Fruit fly (Drosophila melanogaster) whole organism, adult: ENCODE data around the gene CG13856.

Source experiments
- CG11617 ChIP-seq: fragments of 200-800 bp; sonication (Bioruptor generic); optimal IDR thresholded peaks from 2 replicates; lab custom pipeline; 2017; ENCODE audit warnings: mild to moderate bottlenecking, missing biosample characterization, missing genetic modification reagents, missing genetic modification characterization
- CG12768 ChIP-seq: fragments of 200-800 bp; sonication (Bioruptor generic); optimal IDR thresholded peaks from 2 replicates; lab custom pipeline; 2017; ENCODE audit warnings: missing biosample characterization, missing genetic modification characterization, mild to moderate bottlenecking, moderate library complexity, missing genetic modification reagents
- CG14711 ChIP-seq: fragments of 200-800 bp; sonication (Bioruptor generic); optimal IDR thresholded peaks from 2 replicates; lab custom pipeline; 2018; ENCODE audit warnings: missing biosample characterization, mild to moderate bottlenecking, missing genetic modification characterization, moderate library complexity
- CG1620 ChIP-seq: fragments of 200-800 bp; sonication (Bioruptor generic); optimal IDR thresholded peaks from 2 replicates; lab custom pipeline; 2016; ENCODE audit warnings: missing biosample characterization, missing genetic modification characterization
- CG33017 ChIP-seq: fragments of 200-800 bp; sonication (Bioruptor generic); optimal IDR thresholded peaks from 2 replicates; lab custom pipeline; 2018; ENCODE audit warnings: missing biosample characterization, mild to moderate bottlenecking, missing genetic modification characterization, moderate library complexity
- CG5204 ChIP-seq: fragments of 200-800 bp; sonication (Bioruptor generic); optimal IDR thresholded peaks from 2 replicates; lab custom pipeline; 2016; ENCODE audit warnings: missing biosample characterization, missing genetic modification characterization
- CG7045 ChIP-seq: fragments of 200-800 bp; sonication (Bioruptor generic); optimal IDR thresholded peaks from 2 replicates; lab custom pipeline; 2017; ENCODE audit warnings: missing biosample characterization, mild to moderate bottlenecking, missing genetic modification characterization
- CG7101 ChIP-seq: fragments of 200-800 bp; sonication (Bioruptor generic); optimal IDR thresholded peaks from 2 replicates; lab custom pipeline; 2018; ENCODE audit warnings: missing biosample characterization, mild to moderate bottlenecking, missing genetic modification characterization, moderate library complexity
- Clk ChIP-seq: fragments of 200-800 bp; sonication (Bioruptor generic); optimal IDR thresholded peaks from 2 replicates; lab custom pipeline; 2017; ENCODE audit warnings: missing biosample characterization, missing genetic modification characterization
- Crg-1 ChIP-seq: fragments of 200-800 bp; sonication (Bioruptor generic); optimal IDR thresholded peaks from 2 replicates; lab custom pipeline; 2016; ENCODE audit warnings: missing biosample characterization, missing genetic modification characterization
- Hr96 ChIP-seq: fragments of 200-800 bp; sonication (Bioruptor generic); optimal IDR thresholded peaks from 2 replicates; lab custom pipeline; 2016; ENCODE audit warnings: missing biosample characterization, missing genetic modification characterization
- Mnt ChIP-seq: fragments of 200-800 bp; sonication (Bioruptor generic); optimal IDR thresholded peaks from 2 replicates; lab custom pipeline; 2016; ENCODE audit warnings: missing biosample characterization, mild to moderate bottlenecking, missing genetic modification characterization
- bab1 ChIP-seq: fragments of 200-800 bp; sonication (Bioruptor generic); optimal IDR thresholded peaks from 3 replicates; lab custom pipeline; 2019; ENCODE audit warnings: missing biosample characterization, mild to moderate bottlenecking, missing genetic modification characterization, moderate library complexity
- cic ChIP-seq: fragments of 200-800 bp; sonication (Bioruptor generic); optimal IDR thresholded peaks from 2 replicates; lab custom pipeline; 2017; ENCODE audit warnings: missing biosample characterization, mild to moderate bottlenecking, missing genetic modification characterization, moderate library complexity
- cnc ChIP-seq, 2 experiments: fragments of >200 bp; optimal IDR thresholded peaks; 2 replicates each; lab custom pipeline; 2017
- kay ChIP-seq: fragments of 200-800 bp; sonication (Bioruptor generic); peaks from one replicate; lab custom pipeline; 2016; ENCODE audit warnings: missing biosample characterization, missing genetic modification characterization, borderline replicate concordance
- ovo ChIP-seq: fragments of 200-800 bp; sonication (Bioruptor generic); optimal IDR thresholded peaks from 2 replicates; lab custom pipeline; 2016; ENCODE audit warnings: missing biosample characterization, missing genetic modification characterization
- pad ChIP-seq: fragments of 200-800 bp; sonication (Bioruptor generic); optimal IDR thresholded peaks from 3 replicates; lab custom pipeline; 2017; ENCODE audit warnings: missing biosample characterization, missing genetic modification characterization, mild to moderate bottlenecking, moderate library complexity, missing genetic modification reagents
- tj ChIP-seq: fragments of 200-800 bp; sonication (Bioruptor generic); optimal IDR thresholded peaks from 3 replicates; lab custom pipeline; 2017; ENCODE audit warnings: missing biosample characterization, mild to moderate bottlenecking, missing genetic modification characterization, moderate library complexity
- toe ChIP-seq: fragments of 200-800 bp; sonication (Bioruptor generic); optimal IDR thresholded peaks from 2 replicates; lab custom pipeline; 2016; ENCODE audit warnings: missing biosample characterization, missing genetic modification characterization

CG13856 gene

dm6 chr3R:22375674-22376073 lies 26.8 kb upstream of the CG13856 start, which contains the start of gene CG18596:
Gene CG18596 (plus strand): TSS chr3R:22375923.
- TF ChIP-seq Mnt (GFP tag; lab: Kevin White, UChicago) (no peak), CG11617 (GFP tag; lab: Kevin White, UChicago) (no peak), CG14711 (tag; lab: Kevin White, UChicago) (no peak), bab1 (GFP tag; lab: Kevin White, UChicago) (no peak), CG12768 (GFP tag; lab: Kevin White, UChicago) (no peak), Crg-1 (GFP tag; lab: Kevin White, UChicago) (no peak), CG7101 (tag; lab: Kevin White, UChicago) (no peak)

- TF ChIP-seq tj, result no peak
- no peak for TF ChIP-seq Clk (GFP tag; lab: Kevin White, UChicago)
- no peak for TF ChIP-seq cic (GFP tag; lab: Kevin White, UChicago)
- TF ChIP-seq cnc (optimal IDR thresholded peaks at IDR 0.05; lab: Kevin White, UChicago), result no peak
- no peak for TF ChIP-seq CG14711 (tag; lab: Kevin White, UChicago)
- no peak for TF ChIP-seq CG7101 (tag; lab: Kevin White, UChicago)
- TF ChIP-seq CG33017, result no peak
- no peak for TF ChIP-seq CG12768 (GFP tag; lab: Kevin White, UChicago)
- TF ChIP-seq bab1 (GFP tag; lab: Kevin White, UChicago), result no peak
Observed at dm6 chr3R:22379942-22380341, 22.5 kb upstream of the CG13856 start, which contains the start of gene CG34149. Gene CG34149 (plus strand): TSS chr3R:22380128.

- no peak for TF ChIP-seq bab1 (GFP tag; lab: Kevin White, UChicago)
- TF ChIP-seq cic (GFP tag; lab: Kevin White, UChicago), result no peak
- TF ChIP-seq CG33017, result no peak
- TF ChIP-seq CG5204 (GFP tag; lab: Kevin White, UChicago), result no peak
- no peak for TF ChIP-seq CG12768 (GFP tag; lab: Kevin White, UChicago)
- TF ChIP-seq Hr96, result no peak
- TF ChIP-seq CG7101 (tag; lab: Kevin White, UChicago), result peak; percentile 67
Observed at dm6 chr3R:22381077-22381476, 21.4 kb upstream of the CG13856 start, which contains the start of gene CG43342. Gene CG43342 (plus strand): TSS chr3R:22381340.

dm6 chr3R:22381735-22382134 lies 20.7 kb upstream of the CG13856 start, which contains the start of gene Gpdh3:
Gene Gpdh3 (plus strand): TSS chr3R:22382035.
- TF ChIP-seq CG7101 (tag; lab: Kevin White, UChicago) (no peak), CG12768 (GFP tag; lab: Kevin White, UChicago) (no peak), CG1620 (GFP tag; lab: Kevin White, UChicago) (no peak), cic (GFP tag; lab: Kevin White, UChicago) (no peak), CG7045 (GFP tag; lab: Kevin White, UChicago) (no peak), toe (GFP tag; lab: Kevin White, UChicago) (no peak), tj (no peak), kay (no peak), Hr96 (no peak), CG5204 (GFP tag; lab: Kevin White, UChicago) (no peak), CG11617 (GFP tag; lab: Kevin White, UChicago) (no peak)

dm6 chr3R:22389614-22390013 lies 12.8 kb upstream of the CG13856 start, which contains the start of the genes CAH8 and CG7059:
Gene CAH8 (minus strand): TSS chr3R:22389714.
Gene CG7059 (plus strand): TSS chr3R:22389780.
- TF ChIP-seq CG33017, result no peak

- TF ChIP-seq kay, result no peak
- peak; percentile 53 for TF ChIP-seq tj
- no peak for TF ChIP-seq toe (GFP tag; lab: Kevin White, UChicago)
- TF ChIP-seq pad, result no peak
- no peak for TF ChIP-seq cic (GFP tag; lab: Kevin White, UChicago)
- TF ChIP-seq CG11617 (GFP tag; lab: Kevin White, UChicago), result no peak
- TF ChIP-seq Hr96, result no peak
- no peak for TF ChIP-seq bab1 (GFP tag; lab: Kevin White, UChicago)
Observed at dm6 chr3R:22390109-22390508, 12.3 kb upstream of the CG13856 start.

- TF ChIP-seq pad (no peak), ovo (GFP tag; lab: Kevin White, UChicago) (no peak), CG33017 (no peak), bab1 (GFP tag; lab: Kevin White, UChicago) (no peak), CG14711 (tag; lab: Kevin White, UChicago) (no peak), kay (no peak), cnc (optimal IDR thresholded peaks at IDR 0.05; lab: Kevin White, UChicago) (no peak), Crg-1 (GFP tag; lab: Kevin White, UChicago) (no peak)
Observed at dm6 chr3R:22394004-22394403, 8.5 kb upstream of the CG13856 start, which contains the start of gene CG13857. Gene CG13857 (minus strand): TSS chr3R:22394104.
